Fruit fly (Drosophila melanogaster): ENCODE results near the gene SrpRalpha.

- TF ChIP-seq pan (optimal IDR thresholded peaks at IDR 0.05) = no peak
- TF ChIP-seq psq (optimal IDR thresholded peaks at IDR 0.05) = no peak
- TF ChIP-seq EcR (GFP tag; optimal IDR thresholded peaks at IDR 0.05) = no peak
Measured at dm6 chrX:11136587-11137512, 8.0 kb upstream of the SrpRalpha start, which contains the start of gene Klp10A.
